Fruit fly (Drosophila melanogaster) whole organism, pupa: Measurements from ENCODE around the gene asf1.

Source experiments
- CG8159 ChIP-seq: fragments of 200-800 bp; sonication (Bioruptor generic); optimal IDR thresholded peaks from 3 replicates; lab custom pipeline; 2018; ENCODE audit warnings: missing biosample characterization, mild to moderate bottlenecking, missing genetic modification characterization, moderate library complexity
- D1 ChIP-seq: fragments of 200-800 bp; sonication (Bioruptor generic); optimal IDR thresholded peaks from 2 replicates; lab custom pipeline; 2018; ENCODE audit warnings: missing biosample characterization, mild to moderate bottlenecking, missing genetic modification characterization, moderate library complexity
- EcR ChIP-seq: fragments of 200-800 bp; sonication (Bioruptor generic); optimal IDR thresholded peaks from 3 replicates; lab custom pipeline; 2019; ENCODE audit warnings: missing biosample characterization, missing genetic modification characterization, mild to moderate bottlenecking, moderate library complexity, missing genetic modification reagents
- Ets98B ChIP-seq: fragments of 200-800 bp; sonication (Bioruptor generic); IDR thresholded peaks from 2 replicates; pipeline ENCODE4 v1.3.6; 2022; ENCODE audit warnings: missing biosample characterization, missing genetic modification characterization
- Pif1A ChIP-seq: fragments of 200-800 bp; sonication (Bioruptor generic); optimal IDR thresholded peaks from 3 replicates; lab custom pipeline; 2016; ENCODE audit warnings: missing biosample characterization, missing genetic modification characterization

- no peak for TF ChIP-seq EcR (GFP tag; lab: Kevin White, UChicago)
- no peak for TF ChIP-seq Ets98B (GFP tag; lab: Robert Waterston, UW)
- no peak for TF ChIP-seq D1 (tag; lab: Kevin White, UChicago)
- no peak for TF ChIP-seq CG8159 (tag; lab: Kevin White, UChicago)
- TF ChIP-seq Pif1A (GFP tag; lab: Kevin White, UChicago): no peak
Observed at dm6 chr3L:19579346-19579745, 39.3 kb upstream of the asf1 start.
